Worm (Caenorhabditis elegans) whole organism, midembryonic: ENCODE results near the gene R01B10.3.
A peak's percentile ranks its signal among the peaks of the same experiment; 100 is the strongest.

Source experiments
- T22C8.4 ChIP-seq: fragments of 200-800 bp; sonication (Bioruptor generic); IDR thresholded peaks from 2 replicates; pipeline ENCODE4 v1.3.6; 2022; ENCODE audit warnings: missing genetic modification characterization, missing compliant biosample characterization
- cog-1 ChIP-seq: sonication (generic microtip); optimal IDR thresholded peaks from 2 replicates; lab custom pipeline; 2016; ENCODE audit warnings: missing genetic modification characterization, missing compliant biosample characterization
- flt-1 ChIP-seq: fragments of 200-800 bp; sonication (Bioruptor generic); IDR thresholded peaks from 2 replicates; pipeline ENCODE4 v1.3.6; 2022; ENCODE audit warnings: missing genetic modification characterization, missing compliant biosample characterization
- klf-2 ChIP-seq: fragments of 200-800 bp; sonication (Bioruptor generic); conservative IDR thresholded peaks from 2 replicates; pipeline ENCODE4 v1.3.6; 2022; ENCODE audit warnings: missing genetic modification reagents, missing genetic modification characterization, missing compliant biosample characterization
- med-1 ChIP-seq: sonication (generic microtip); optimal IDR thresholded peaks from 2 replicates; lab custom pipeline; 2017; ENCODE audit warnings: missing genetic modification characterization, mild to moderate bottlenecking, missing compliant biosample characterization, antibody characterized with exemption, missing genetic modification reagents; ENCODE audit not compliant: insufficient read depth
- ref-1 ChIP-seq: fragments of 200-800 bp; sonication (Bioruptor generic); conservative IDR thresholded peaks from 2 replicates; pipeline ENCODE4 v1.3.6; 2022; ENCODE audit warnings: missing genetic modification reagents, missing genetic modification characterization, missing compliant biosample characterization
- tab-1 ChIP-seq: fragments of 200-800 bp; sonication (Bioruptor generic); IDR thresholded peaks from 2 replicates; pipeline ENCODE4 v1.3.6; 2022; ENCODE audit warnings: missing genetic modification characterization, missing compliant biosample characterization
- ztf-23 ChIP-seq: fragments of 200-800 bp; sonication (Bioruptor generic); IDR thresholded peaks from 2 replicates; pipeline ENCODE4 v1.3.6; 2022; ENCODE audit warnings: missing genetic modification reagents, missing genetic modification characterization, missing compliant biosample characterization
- ztf-29 ChIP-seq: fragments of 200-800 bp; sonication (Bioruptor generic); IDR thresholded peaks from 2 replicates; pipeline ENCODE4 v1.3.6; 2022; ENCODE audit warnings: missing genetic modification reagents, missing genetic modification characterization, missing compliant biosample characterization

R01B10.3 gene

ce11 chrV:6018944-6019450 is 25.9 kb downstream of the R01B10.3 start, which contains the start of gene picc-1:
TSS of gene picc-1 (plus strand) at chrV:6018994.
- TF ChIP-seq ref-1, result no peak
- no peak for TF ChIP-seq ztf-29 (GFP tag; lab: Robert Waterston, UW)
- no peak for TF ChIP-seq cog-1 (tag; lab: Kevin White, UChicago)
- no peak for TF ChIP-seq flt-1 (GFP tag; lab: Robert Waterston, UW)
- TF ChIP-seq ztf-23, result no peak
- no peak for TF ChIP-seq T22C8.4 (GFP tag; lab: Robert Waterston, UW)
- no peak for TF ChIP-seq klf-2 (GFP tag; lab: Robert Waterston, UW)
- TF ChIP-seq tab-1 (GFP tag; lab: Robert Waterston, UW), result no peak
- no peak for TF ChIP-seq med-1 (GFP tag; lab: Kevin White, UChicago)

- TF ChIP-seq tab-1 (GFP tag; lab: Robert Waterston, UW) (no peak), cog-1 (tag; lab: Kevin White, UChicago) (peak; percentile 61), flt-1 (GFP tag; lab: Robert Waterston, UW) (no peak)
These were observed 27.3 kb downstream of the R01B10.3 start, which contains the start of the genes rpt-2 and aps-1 for ce11 chrV:6017630-6018029. TSS of gene rpt-2 (minus strand) at chrV:6017669. TSS of gene aps-1 (plus strand) at chrV:6017970.

ce11 chrV:6016097-6016496 is 28.8 kb downstream of the R01B10.3 start:
- TF ChIP-seq cog-1 (tag; lab: Kevin White, UChicago), result no peak
- TF ChIP-seq ztf-23, result no peak
- no peak for TF ChIP-seq T22C8.4 (GFP tag; lab: Robert Waterston, UW)
- no peak for TF ChIP-seq med-1 (GFP tag; lab: Kevin White, UChicago)
- TF ChIP-seq ref-1, result no peak
- no peak for TF ChIP-seq flt-1 (GFP tag; lab: Robert Waterston, UW)
- no peak for TF ChIP-seq tab-1 (GFP tag; lab: Robert Waterston, UW)
- TF ChIP-seq klf-2 (GFP tag; lab: Robert Waterston, UW), result no peak
- no peak for TF ChIP-seq ztf-29 (GFP tag; lab: Robert Waterston, UW)

ce11 chrV:6015546-6016089 is 29.3 kb downstream of the R01B10.3 start:
- TF ChIP-seq T22C8.4 (GFP tag; lab: Robert Waterston, UW) (no peak), klf-2 (GFP tag; lab: Robert Waterston, UW) (no peak), cog-1 (tag; lab: Kevin White, UChicago) (no peak), ref-1 (no peak), ztf-23 (no peak)

ce11 chrV:6012401-6012800 is 32.5 kb downstream of the R01B10.3 start:
- TF ChIP-seq med-1 (GFP tag; lab: Kevin White, UChicago) (no peak), tab-1 (GFP tag; lab: Robert Waterston, UW) (no peak), ztf-23 (no peak)

- TF ChIP-seq klf-2 (GFP tag; lab: Robert Waterston, UW) (no peak), flt-1 (GFP tag; lab: Robert Waterston, UW) (no peak), cog-1 (tag; lab: Kevin White, UChicago) (no peak), med-1 (GFP tag; lab: Kevin White, UChicago) (no peak), ref-1 (no peak), ztf-23 (no peak), T22C8.4 (GFP tag; lab: Robert Waterston, UW) (no peak), ztf-29 (GFP tag; lab: Robert Waterston, UW) (no peak), tab-1 (GFP tag; lab: Robert Waterston, UW) (no peak)
These were observed 34.3 kb downstream of the R01B10.3 start for ce11 chrV:6010642-6011041.

ce11 chrV:6007927-6008326 is 37.0 kb downstream of the R01B10.3 start:
- TF ChIP-seq cog-1 (tag; lab: Kevin White, UChicago), result no peak
- TF ChIP-seq tab-1 (GFP tag; lab: Robert Waterston, UW), result no peak
- no peak for TF ChIP-seq med-1 (GFP tag; lab: Kevin White, UChicago)
- no peak for TF ChIP-seq ref-1
- TF ChIP-seq T22C8.4 (GFP tag; lab: Robert Waterston, UW), result no peak
- no peak for TF ChIP-seq klf-2 (GFP tag; lab: Robert Waterston, UW)
- no peak for TF ChIP-seq flt-1 (GFP tag; lab: Robert Waterston, UW)
- no peak for TF ChIP-seq ztf-23
- no peak for TF ChIP-seq ztf-29 (GFP tag; lab: Robert Waterston, UW)

ce11 chrV:6003301-6003700 is 41.6 kb downstream of the R01B10.3 start, which contains the start of gene fos-1:
TSS of gene fos-1 (plus strand) at chrV:6003601.
- TF ChIP-seq T22C8.4 (GFP tag; lab: Robert Waterston, UW) (no peak), ref-1 (no peak), cog-1 (tag; lab: Kevin White, UChicago) (no peak), flt-1 (GFP tag; lab: Robert Waterston, UW) (no peak), ztf-29 (GFP tag; lab: Robert Waterston, UW) (no peak), ztf-23 (no peak), klf-2 (GFP tag; lab: Robert Waterston, UW) (no peak), med-1 (GFP tag; lab: Kevin White, UChicago) (no peak), tab-1 (GFP tag; lab: Robert Waterston, UW) (no peak)

ce11 chrV:6000368-6000802 is 44.5 kb downstream of the R01B10.3 start:
- TF ChIP-seq cog-1 (tag; lab: Kevin White, UChicago), result peak; percentile 88
- TF ChIP-seq med-1 (GFP tag; lab: Kevin White, UChicago), result no peak
- TF ChIP-seq ztf-23, result no peak

ce11 chrV:5996114-5996513 is 48.8 kb downstream of the R01B10.3 start, which contains the start of gene cpg-4:
TSS of gene cpg-4 (plus strand) at chrV:5996416.
- no peak for TF ChIP-seq med-1 (GFP tag; lab: Kevin White, UChicago)
- no peak for TF ChIP-seq T22C8.4 (GFP tag; lab: Robert Waterston, UW)
- TF ChIP-seq tab-1 (GFP tag; lab: Robert Waterston, UW), result no peak
- no peak for TF ChIP-seq ztf-23
- TF ChIP-seq flt-1 (GFP tag; lab: Robert Waterston, UW), result no peak
- TF ChIP-seq ztf-29 (GFP tag; lab: Robert Waterston, UW), result no peak
- no peak for TF ChIP-seq ref-1
- no peak for TF ChIP-seq cog-1 (tag; lab: Kevin White, UChicago)
- no peak for TF ChIP-seq klf-2 (GFP tag; lab: Robert Waterston, UW)
